Fruit fly (Drosophila melanogaster) whole organism, prepupa: ENCODE data around the gene CG3558.

ENCODE experiments used
- Blimp-1 ChIP-seq: fragments of 200-800 bp; sonication (Bioruptor generic); optimal IDR thresholded peaks from 3 replicates; lab custom pipeline; 2017; ENCODE audit warnings: missing biosample characterization, missing genetic modification characterization, mild to moderate bottlenecking, moderate library complexity, missing genetic modification reagents
- CG10631 ChIP-seq: fragments of 200-800 bp; sonication (Bioruptor generic); optimal IDR thresholded peaks from 2 replicates; lab custom pipeline; 2016; ENCODE audit warnings: missing biosample characterization, missing genetic modification characterization
- CG11294 ChIP-seq: fragments of 200-800 bp; sonication (Bioruptor generic); IDR thresholded peaks from 2 replicates; pipeline ENCODE4 v1.3.6; 2022; ENCODE audit warnings: missing biosample characterization, missing genetic modification characterization
- CG15336 ChIP-seq: fragments of 200-800 bp; sonication (Bioruptor generic); IDR thresholded peaks from 2 replicates; pipeline ENCODE4 v1.3.6; 2022; ENCODE audit warnings: missing biosample characterization, missing genetic modification characterization
- CG1621 ChIP-seq: fragments of 200-800 bp; sonication (Bioruptor generic); optimal IDR thresholded peaks from 3 replicates; lab custom pipeline; 2018; ENCODE audit warnings: missing biosample characterization, mild to moderate bottlenecking, missing genetic modification characterization
- CG3032 ChIP-seq: fragments of 200-800 bp; optimal IDR thresholded peaks from 2 replicates; lab custom pipeline; 2019; ENCODE audit warnings: missing biosample characterization, mild to moderate bottlenecking, missing genetic modification characterization, moderate library complexity
- CG31627 ChIP-seq: fragments of 200-800 bp; sonication (Bioruptor generic); optimal IDR thresholded peaks from 3 replicates; lab custom pipeline; 2016; ENCODE audit warnings: missing biosample characterization, missing genetic modification characterization
- CG32006 ChIP-seq: fragments of 200-800 bp; sonication (Bioruptor generic); optimal IDR thresholded peaks from 3 replicates; lab custom pipeline; 2017; ENCODE audit warnings: missing biosample characterization, mild to moderate bottlenecking, missing genetic modification characterization
- CG3919 ChIP-seq: fragments of 200-800 bp; sonication (Bioruptor generic); optimal IDR thresholded peaks from 3 replicates; lab custom pipeline; 2016; ENCODE audit warnings: missing biosample characterization, missing genetic modification characterization
- CG4318 ChIP-seq: fragments of 200-800 bp; sonication (Bioruptor generic); optimal IDR thresholded peaks from 3 replicates; lab custom pipeline; 2017; ENCODE audit warnings: missing biosample characterization, mild to moderate bottlenecking, missing genetic modification characterization
- CG6808 ChIP-seq: fragments of 200-800 bp; sonication (Bioruptor generic); optimal IDR thresholded peaks from 3 replicates; lab custom pipeline; 2017; ENCODE audit warnings: missing biosample characterization, missing genetic modification characterization, mild to moderate bottlenecking, moderate library complexity, missing genetic modification reagents
- CG6854 ChIP-seq: fragments of 200-800 bp; sonication (Bioruptor generic); optimal IDR thresholded peaks from 2 replicates; lab custom pipeline; 2017; ENCODE audit warnings: missing biosample characterization, mild to moderate bottlenecking, missing genetic modification characterization
- CG7368 ChIP-seq: fragments of 200-800 bp; sonication (Bioruptor generic); optimal IDR thresholded peaks from 3 replicates; lab custom pipeline; 2016; ENCODE audit warnings: missing biosample characterization, missing genetic modification characterization
- CG8119 ChIP-seq: fragments of 200-800 bp; sonication (Bioruptor generic); IDR thresholded peaks from 3 replicates; pipeline ENCODE4 v1.3.6; 2022; ENCODE audit warnings: missing biosample characterization, missing genetic modification characterization
- CG9139 ChIP-seq: fragments of 200-800 bp; sonication (Bioruptor generic); optimal IDR thresholded peaks from 3 replicates; lab custom pipeline; 2017; ENCODE audit warnings: missing biosample characterization, mild to moderate bottlenecking, missing genetic modification characterization
- Eip75B ChIP-seq: fragments of 200-800 bp; sonication (Bioruptor generic); optimal IDR thresholded peaks from 3 replicates; lab custom pipeline; 2016; ENCODE audit warnings: missing biosample characterization, missing genetic modification characterization
- Ets96B ChIP-seq: fragments of 200-800 bp; optimal IDR thresholded peaks from 2 replicates; lab custom pipeline; 2019; ENCODE audit warnings: missing biosample characterization, mild to moderate bottlenecking, missing genetic modification characterization, moderate library complexity
- Gug ChIP-seq: fragments of 200-800 bp; sonication (Bioruptor generic); IDR thresholded peaks from 2 replicates; pipeline ENCODE4 v1.3.6; 2022; ENCODE audit warnings: missing biosample characterization, missing genetic modification characterization
- Hr38 ChIP-seq: sonication (Bioruptor generic); optimal IDR thresholded peaks from 2 replicates; lab custom pipeline; 2016; ENCODE audit warnings: missing biosample characterization, missing genetic modification characterization
- Hr39 ChIP-seq: fragments of 200-800 bp; sonication (Bioruptor generic); optimal IDR thresholded peaks from 2 replicates; lab custom pipeline; 2016; ENCODE audit warnings: missing biosample characterization, missing genetic modification characterization
- Hr4 ChIP-seq: fragments of 200-800 bp; sonication (Bioruptor generic); optimal IDR thresholded peaks from 3 replicates; lab custom pipeline; 2016; ENCODE audit warnings: missing biosample characterization, missing genetic modification characterization
- Lpt ChIP-seq: fragments of 200-800 bp; sonication (Bioruptor generic); optimal IDR thresholded peaks from 3 replicates; lab custom pipeline; 2016; ENCODE audit warnings: missing biosample characterization, missing genetic modification characterization
- Smox ChIP-seq: fragments of 200-800 bp; sonication (Bioruptor generic); optimal IDR thresholded peaks from 3 replicates; lab custom pipeline; 2016; ENCODE audit warnings: missing biosample characterization, missing genetic modification characterization
- Sox14 ChIP-seq: fragments of 200-800 bp; sonication (Bioruptor generic); optimal IDR thresholded peaks from 3 replicates; lab custom pipeline; 2016; ENCODE audit warnings: missing biosample characterization, missing genetic modification characterization
- Sox15 ChIP-seq: fragments of 200-800 bp; sonication (Bioruptor generic); optimal IDR thresholded peaks from 3 replicates; lab custom pipeline; 2016; ENCODE audit warnings: missing biosample characterization, missing genetic modification characterization
- cyc ChIP-seq: fragments of 200-800 bp; sonication (Bioruptor generic); optimal IDR thresholded peaks from 3 replicates; lab custom pipeline; 2016; ENCODE audit warnings: missing biosample characterization, missing genetic modification characterization
- dac ChIP-seq: fragments of 200-800 bp; sonication (Bioruptor generic); optimal IDR thresholded peaks from 2 replicates; lab custom pipeline; 2017; ENCODE audit warnings: missing biosample characterization, mild to moderate bottlenecking, missing genetic modification characterization
- dsx ChIP-seq: fragments of 200-800 bp; optimal IDR thresholded peaks from 3 replicates; lab custom pipeline; 2019; ENCODE audit warnings: missing biosample characterization, mild to moderate bottlenecking, missing genetic modification characterization, moderate library complexity; ENCODE audit not compliant: poor library complexity, severe bottlenecking
- esn ChIP-seq: fragments of 200-800 bp; sonication (Bioruptor generic); optimal IDR thresholded peaks from 2 replicates; lab custom pipeline; 2016; ENCODE audit warnings: missing biosample characterization, mild to moderate bottlenecking, missing genetic modification characterization, moderate library complexity
- fd59A ChIP-seq: fragments of 200-800 bp; sonication (Bioruptor generic); optimal IDR thresholded peaks from 2 replicates; lab custom pipeline; 2017; ENCODE audit warnings: missing biosample characterization, mild to moderate bottlenecking, missing genetic modification characterization, missing genetic modification reagents
- fd85E ChIP-seq: fragments of 200-800 bp; sonication (Bioruptor generic); optimal IDR thresholded peaks from 3 replicates; lab custom pipeline; 2016; ENCODE audit warnings: missing biosample characterization, missing genetic modification characterization
- fkh ChIP-seq: fragments of 200-800 bp; sonication (Bioruptor generic); optimal IDR thresholded peaks from 3 replicates; lab custom pipeline; 2017; ENCODE audit warnings: missing biosample characterization, mild to moderate bottlenecking, missing genetic modification characterization, moderate library complexity
- lz ChIP-seq: fragments of 200-800 bp; sonication (Bioruptor generic); optimal IDR thresholded peaks from 3 replicates; lab custom pipeline; 2016; ENCODE audit warnings: missing biosample characterization, missing genetic modification characterization
- net ChIP-seq: fragments of 200-800 bp; sonication (Bioruptor generic); optimal IDR thresholded peaks from 3 replicates; lab custom pipeline; 2016; ENCODE audit warnings: missing biosample characterization, missing genetic modification characterization
- pdm3 ChIP-seq: fragments of 200-800 bp; sonication (Bioruptor generic); optimal IDR thresholded peaks from 3 replicates; lab custom pipeline; 2016; ENCODE audit warnings: missing biosample characterization, missing genetic modification characterization
- svp ChIP-seq: fragments of 200-800 bp; sonication (Bioruptor generic); peaks from one replicate; lab custom pipeline; 2016; ENCODE audit warnings: missing biosample characterization, missing genetic modification characterization
- vri ChIP-seq: fragments of 200-800 bp; sonication (Bioruptor generic); optimal IDR thresholded peaks from 3 replicates; lab custom pipeline; 2016; ENCODE audit warnings: missing biosample characterization, mild to moderate bottlenecking, missing genetic modification characterization

CG3558 gene

DNA sequence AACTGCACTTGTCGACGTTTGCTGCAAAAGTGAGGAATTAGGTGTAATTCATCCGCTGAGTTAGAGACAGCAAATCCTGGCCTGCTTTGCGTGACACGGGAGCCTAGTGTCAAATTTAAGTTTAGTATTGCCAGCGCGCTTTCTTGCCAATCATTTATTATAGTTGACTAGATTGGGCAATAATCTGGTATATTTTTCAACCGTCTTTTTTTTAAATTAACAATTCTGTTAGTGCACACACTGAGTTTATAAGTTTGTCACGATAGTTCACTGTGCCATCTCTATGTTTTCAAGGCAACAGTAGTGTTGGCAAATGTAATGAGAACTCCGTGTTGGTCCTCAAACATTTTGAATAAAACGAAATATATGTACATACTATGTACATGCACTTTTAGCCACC is 15.8 kb upstream of the CG3558 start, which contains the start of the genes CG9641 and CG3165 (continued):
- no peak for TF ChIP-seq dsx
- TF ChIP-seq fd85E (GFP tag; lab: Kevin White, UChicago) = no peak
- peak; percentile 76; the same call in 2 of the 3 replicates for TF ChIP-seq CG8119 (GFP tag; lab: Robert Waterston, UW)
- no peak for TF ChIP-seq CG9139 (GFP tag; lab: Kevin White, UChicago)
- TF ChIP-seq Lpt (GFP tag; lab: Kevin White, UChicago) = no peak
- no peak for TF ChIP-seq CG10631
- TF ChIP-seq Hr4 (GFP tag; lab: Kevin White, UChicago) = no peak
- peak; percentile 86 for TF ChIP-seq CG3032
- no peak for TF ChIP-seq dac (GFP tag; lab: Kevin White, UChicago)
- TF ChIP-seq Sox15 (GFP tag; lab: Kevin White, UChicago) = peak; percentile 73
- no peak for TF ChIP-seq vri (GFP tag; lab: Kevin White, UChicago)
- TF ChIP-seq CG3919 (GFP tag; lab: Kevin White, UChicago) = no peak
- TF ChIP-seq CG6854 = peak; percentile 74
- no peak for TF ChIP-seq Sox14 (GFP tag; lab: Kevin White, UChicago)
- TF ChIP-seq esn (GFP tag; lab: Kevin White, UChicago) = peak; percentile 91
- TF ChIP-seq CG7368 (GFP tag; lab: Kevin White, UChicago) = no peak
- TF ChIP-seq Ets96B = peak; percentile 75
- TF ChIP-seq CG11294 (GFP tag; lab: Robert Waterston, UW) = peak; percentile 66; the same call in 1 of the 2 replicates
- peak; percentile 92 for TF ChIP-seq cyc (GFP tag; lab: Kevin White, UChicago)
- peak; percentile 15 for TF ChIP-seq Hr38 (GFP tag; lab: Kevin White, UChicago)
- no peak for TF ChIP-seq fkh (GFP tag; lab: Kevin White, UChicago)
- peak; percentile 92 for TF ChIP-seq CG31627 (GFP tag; lab: Kevin White, UChicago)
- no peak for TF ChIP-seq Blimp-1 (GFP tag; lab: Kevin White, UChicago)
- TF ChIP-seq CG32006 (GFP tag; lab: Kevin White, UChicago) = no peak
- TF ChIP-seq pdm3 = no peak

DNA sequence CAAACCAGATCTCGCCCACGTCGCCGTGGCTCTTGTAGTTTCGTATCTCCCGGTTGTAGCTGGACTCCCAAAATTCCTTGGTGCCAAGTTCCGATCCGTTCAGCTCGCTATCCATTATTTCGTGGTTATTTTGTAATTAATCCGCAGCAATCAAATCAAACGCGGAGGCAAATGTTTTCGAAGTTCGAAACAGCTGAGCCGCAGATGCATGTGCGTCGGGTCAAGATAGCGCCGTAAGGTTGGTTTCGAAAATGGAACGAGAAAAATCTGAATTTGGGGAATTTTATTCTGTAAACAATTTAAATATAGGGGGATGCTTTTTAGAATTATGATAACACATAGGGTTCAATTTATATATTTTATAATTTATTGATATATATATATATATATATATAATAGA is 13.6 kb upstream of the CG3558 start, which contains the start of gene CG9643:
TSS of gene CG9643 (minus strand) at position 198 of the 400 bp plus-strand sequence.
- TF ChIP-seq Blimp-1 (GFP tag; lab: Kevin White, UChicago) = no peak
- TF ChIP-seq cyc (GFP tag; lab: Kevin White, UChicago) = no peak
- no peak for TF ChIP-seq fd59A (GFP tag; lab: Kevin White, UChicago)
- no peak for TF ChIP-seq lz (GFP tag; lab: Kevin White, UChicago)
- no peak for TF ChIP-seq Smox (GFP tag; lab: Kevin White, UChicago)
- no peak for TF ChIP-seq CG15336
- no peak for TF ChIP-seq CG1621

dm6 chr2L:2986776-2987175 is 5.9 kb upstream of the CG3558 start:
- TF ChIP-seq CG6808 (GFP tag; lab: Kevin White, UChicago) (no peak), net (no peak), CG32006 (GFP tag; lab: Kevin White, UChicago) (no peak), esn (GFP tag; lab: Kevin White, UChicago) (no peak), CG6854 (no peak), Eip75B (GFP tag; lab: Kevin White, UChicago) (no peak), CG4318 (GFP tag; lab: Kevin White, UChicago) (no peak), CG9139 (GFP tag; lab: Kevin White, UChicago) (no peak), CG15336 (no peak), Gug (no peak), pdm3 (no peak), svp (GFP tag; lab: Kevin White, UChicago) (no peak), Hr39 (GFP tag; lab: Kevin White, UChicago) (no peak)
- TF ChIP-seq, all 60 proteins: peak for 0
